Fruit fly (Drosophila melanogaster) whole organism, embryonic: ENCODE measurements around the gene Gcat.
A peak's percentile ranks its signal among the peaks of the same experiment; 100 is the strongest.

Source experiments
- Adf1 ChIP-seq: fragments of 200-800 bp; sonication (Bioruptor generic); IDR thresholded peaks from 2 replicates; pipeline ENCODE4 v1.3.6; 2022; ENCODE audit warnings: missing biosample characterization, missing genetic modification characterization
- Asciz ChIP-seq: fragments of 200-800 bp; sonication (Bioruptor generic); optimal IDR thresholded peaks from 2 replicates; lab custom pipeline; 2017; ENCODE audit warnings: missing biosample characterization, mild to moderate bottlenecking, missing genetic modification characterization, missing genetic modification reagents
- Atf-2 ChIP-seq: fragments of 200-800 bp; sonication (Bioruptor generic); optimal IDR thresholded peaks from 2 replicates; lab custom pipeline; 2016; ENCODE audit warnings: missing biosample characterization, missing genetic modification characterization
- Atf3 ChIP-seq: fragments of 200-800 bp; sonication (Bioruptor generic); optimal IDR thresholded peaks from 3 replicates; lab custom pipeline; 2016; ENCODE audit warnings: missing biosample characterization, missing genetic modification characterization
- Atf6 ChIP-seq: fragments of 200-800 bp; sonication (Bioruptor generic); IDR thresholded peaks from 2 replicates; pipeline ENCODE4 v1.3.6; 2022; ENCODE audit warnings: missing biosample characterization, missing genetic modification characterization
- BEAF-32 ChIP-seq: fragments of 200-800 bp; sonication (Bioruptor generic); optimal IDR thresholded peaks from 3 replicates; lab custom pipeline; 2017; ENCODE audit warnings: missing biosample characterization, missing genetic modification characterization, mild to moderate bottlenecking, moderate library complexity, missing genetic modification reagents
- CG10267 ChIP-seq: fragments of 200-800 bp; sonication (Bioruptor generic); optimal IDR thresholded peaks from 2 replicates; lab custom pipeline; 2018; ENCODE audit warnings: missing biosample characterization, mild to moderate bottlenecking, missing genetic modification characterization, moderate library complexity
- CG10321 ChIP-seq: fragments of 200-800 bp; sonication (Bioruptor generic); IDR thresholded peaks from 2 replicates; pipeline ENCODE4 v1.3.6; 2022; ENCODE audit warnings: missing biosample characterization, missing genetic modification characterization
- CG11695 ChIP-seq: fragments of 200-800 bp; sonication (Bioruptor generic); IDR thresholded peaks from 3 replicates; pipeline ENCODE4 v1.3.6; 2022; ENCODE audit warnings: missing biosample characterization, missing genetic modification characterization
- CG12155 ChIP-seq: fragments of 200-800 bp; sonication (Bioruptor generic); optimal IDR thresholded peaks from 3 replicates; lab custom pipeline; 2016; ENCODE audit warnings: missing biosample characterization, missing genetic modification characterization
- CG12219 ChIP-seq: fragments of 200-800 bp; sonication (Bioruptor generic); optimal IDR thresholded peaks from 3 replicates; lab custom pipeline; 2018; ENCODE audit warnings: missing biosample characterization, mild to moderate bottlenecking, missing genetic modification characterization
- CG15073 ChIP-seq: fragments of 200-800 bp; sonication (Bioruptor generic); optimal IDR thresholded peaks from 2 replicates; lab custom pipeline; 2016; ENCODE audit warnings: missing biosample characterization, missing genetic modification characterization
- CG1529 ChIP-seq: fragments of 200-800 bp; sonication (Bioruptor generic); optimal IDR thresholded peaks from 3 replicates; lab custom pipeline; 2018; ENCODE audit warnings: missing biosample characterization, missing genetic modification characterization
- CG32532 ChIP-seq: fragments of 200-800 bp; sonication (Bioruptor generic); IDR thresholded peaks from 2 replicates; pipeline ENCODE4 v1.3.6; 2022; ENCODE audit warnings: missing biosample characterization, missing genetic modification characterization
- CG34376 ChIP-seq: fragments of 200-800 bp; sonication (Bioruptor generic); optimal IDR thresholded peaks from 2 replicates; lab custom pipeline; 2018; ENCODE audit warnings: missing biosample characterization, mild to moderate bottlenecking, missing genetic modification characterization
- CG3847 ChIP-seq: fragments of 200-800 bp; sonication (Bioruptor generic); IDR thresholded peaks from 2 replicates; pipeline ENCODE4 v1.3.6; 2022; ENCODE audit warnings: missing biosample characterization, missing genetic modification characterization
- CG4424 ChIP-seq: fragments of 200-800 bp; sonication (Bioruptor generic); optimal IDR thresholded peaks from 3 replicates; lab custom pipeline; 2016; ENCODE audit warnings: missing biosample characterization, missing genetic modification characterization
- Camta ChIP-seq: fragments of 200-800 bp; sonication (Bioruptor generic); optimal IDR thresholded peaks from 2 replicates; lab custom pipeline; 2016; ENCODE audit warnings: missing biosample characterization, missing genetic modification characterization
- Ets97D ChIP-seq: fragments of 200-800 bp; sonication (Bioruptor generic); optimal IDR thresholded peaks from 3 replicates; lab custom pipeline; 2016; ENCODE audit warnings: missing biosample characterization, missing genetic modification characterization
- Fer2 ChIP-seq: fragments of 200-800 bp; sonication (Bioruptor generic); optimal IDR thresholded peaks from 2 replicates; lab custom pipeline; 2018; ENCODE audit warnings: missing biosample characterization, mild to moderate bottlenecking, missing genetic modification characterization, moderate library complexity
- Gug ChIP-seq: fragments of 200-800 bp; sonication (Bioruptor generic); IDR thresholded peaks from 4 replicates; pipeline ENCODE4 v1.3.6; 2022; ENCODE audit warnings: missing biosample characterization, missing genetic modification characterization
- H15 ChIP-seq: fragments of 200-800 bp; sonication (Bioruptor generic); IDR thresholded peaks from 3 replicates; pipeline ENCODE4 v1.3.6; 2022; ENCODE audit warnings: missing biosample characterization, missing genetic modification characterization
- HmgZ ChIP-seq: fragments of 200-800 bp; sonication (Bioruptor generic); optimal IDR thresholded peaks from 2 replicates; lab custom pipeline; 2018; ENCODE audit warnings: missing biosample characterization, mild to moderate bottlenecking, missing genetic modification characterization
- Hr3 ChIP-seq: fragments of 200-800 bp; sonication (Bioruptor generic); optimal IDR thresholded peaks from 3 replicates; lab custom pipeline; 2016; ENCODE audit warnings: missing biosample characterization, missing genetic modification characterization
- Med ChIP-seq: fragments of 200-800 bp; sonication (Bioruptor generic); peaks from one replicate; lab custom pipeline; 2016; ENCODE audit warnings: missing biosample characterization, missing genetic modification characterization, mild to moderate bottlenecking, inconsistent platforms, moderate library complexity
- NFAT ChIP-seq: fragments of 200-800 bp; sonication (Bioruptor generic); IDR thresholded peaks from 2 replicates; pipeline ENCODE4 v1.3.6; 2022; ENCODE audit warnings: missing biosample characterization, missing genetic modification characterization
- Nf-YA ChIP-seq: fragments of 200-800 bp; sonication (Bioruptor generic); IDR thresholded peaks from 2 replicates; pipeline ENCODE4 v1.3.6; 2022; ENCODE audit warnings: missing biosample characterization, missing genetic modification characterization
- NfI ChIP-seq: fragments of 200-800 bp; sonication (Bioruptor generic); optimal IDR thresholded peaks from 3 replicates; lab custom pipeline; 2018; ENCODE audit warnings: missing biosample characterization, mild to moderate bottlenecking, missing genetic modification characterization, moderate library complexity
- Ptx1 ChIP-seq: fragments of 200-800 bp; sonication (Bioruptor generic); IDR thresholded peaks from 2 replicates; pipeline ENCODE4 v1.3.6; 2022; ENCODE audit warnings: missing biosample characterization, missing genetic modification characterization
- ac ChIP-seq: fragments of 200-800 bp; sonication (Bioruptor generic); optimal IDR thresholded peaks from 3 replicates; lab custom pipeline; 2017; ENCODE audit warnings: missing biosample characterization, mild to moderate bottlenecking, missing genetic modification characterization
- aop ChIP-seq: fragments of 200-800 bp; sonication (Bioruptor generic); IDR thresholded peaks from 2 replicates; pipeline ENCODE4 v1.3.6; 2022; ENCODE audit warnings: missing biosample characterization, missing genetic modification characterization
- ara ChIP-seq: fragments of 200-800 bp; sonication (Bioruptor generic); IDR thresholded peaks from 2 replicates; pipeline ENCODE4 v1.3.6; 2022; ENCODE audit warnings: missing biosample characterization, missing genetic modification characterization
- bigmax ChIP-seq: fragments of 200-800 bp; sonication (Bioruptor generic); optimal IDR thresholded peaks from 2 replicates; lab custom pipeline; 2018; ENCODE audit warnings: missing biosample characterization, mild to moderate bottlenecking, missing genetic modification characterization
- caup ChIP-seq: fragments of 200-800 bp; sonication (Bioruptor generic); optimal IDR thresholded peaks from 3 replicates; lab custom pipeline; 2017; ENCODE audit warnings: missing biosample characterization, mild to moderate bottlenecking, missing genetic modification characterization, moderate library complexity; ENCODE audit not compliant: severe bottlenecking
- cg ChIP-seq: fragments of 200-800 bp; sonication (Bioruptor generic); optimal IDR thresholded peaks from 3 replicates; lab custom pipeline; 2019; ENCODE audit warnings: missing biosample characterization, mild to moderate bottlenecking, missing genetic modification characterization, moderate library complexity
- chinmo ChIP-seq: fragments of 200-800 bp; sonication (Bioruptor generic); IDR thresholded peaks from 4 replicates; pipeline ENCODE4 v1.3.6; 2022; ENCODE audit warnings: missing biosample characterization, missing genetic modification characterization; ENCODE audit not compliant: partially characterized antibody
- ci ChIP-seq: fragments of 200-800 bp; sonication (Bioruptor generic); IDR thresholded peaks from 3 replicates; pipeline ENCODE4 v1.3.6; 2022; ENCODE audit warnings: missing biosample characterization, missing genetic modification characterization
- crc ChIP-seq: fragments of 200-800 bp; sonication (Bioruptor generic); optimal IDR thresholded peaks from 2 replicates; lab custom pipeline; 2016; ENCODE audit warnings: missing biosample characterization, missing genetic modification characterization
- dmrt99B ChIP-seq: fragments of 200-800 bp; sonication (Bioruptor generic); optimal IDR thresholded peaks from 2 replicates; lab custom pipeline; 2018; ENCODE audit warnings: missing biosample characterization, mild to moderate bottlenecking, missing genetic modification characterization, moderate library complexity
- dpn ChIP-seq, 2 experiments: fragments of 200-800 bp; sonication (Bioruptor generic); optimal IDR thresholded peaks; 3 replicates each; lab custom pipeline; 2016; ENCODE audit warnings: missing biosample characterization in 2 of 2, missing genetic modification characterization in 2 of 2
- esg ChIP-seq: fragments of 200-800 bp; sonication (Bioruptor generic); conservative IDR thresholded peaks from 2 replicates; pipeline ENCODE4 v1.3.6; 2022; ENCODE audit warnings: missing biosample characterization, missing genetic modification characterization
- fd96Cb ChIP-seq: fragments of 200-800 bp; sonication (Bioruptor generic); optimal IDR thresholded peaks from 2 replicates; lab custom pipeline; 2018; ENCODE audit warnings: missing biosample characterization, mild to moderate bottlenecking, missing genetic modification characterization, moderate library complexity
- grn ChIP-seq: fragments of 200-800 bp; sonication (Bioruptor generic); optimal IDR thresholded peaks from 3 replicates; lab custom pipeline; 2017; ENCODE audit warnings: missing biosample characterization, missing genetic modification characterization
- h ChIP-seq: fragments of >200 bp; optimal IDR thresholded peaks from 2 replicates; lab custom pipeline; 2017
- nerfin-1 ChIP-seq: fragments of 200-800 bp; sonication (Bioruptor generic); optimal IDR thresholded peaks from 3 replicates; lab custom pipeline; 2019; ENCODE audit warnings: missing biosample characterization, mild to moderate bottlenecking, missing genetic modification characterization, moderate library complexity
- pros ChIP-seq: fragments of 200-800 bp; sonication (Bioruptor generic); optimal IDR thresholded peaks from 3 replicates; lab custom pipeline; 2019; ENCODE audit warnings: missing biosample characterization, mild to moderate bottlenecking, missing genetic modification characterization, moderate library complexity
- row ChIP-seq: fragments of 200-800 bp; sonication (Bioruptor generic); IDR thresholded peaks from 3 replicates; pipeline ENCODE4 v1.3.6; 2022; ENCODE audit warnings: missing biosample characterization, missing genetic modification characterization
- seq ChIP-seq: fragments of 200-800 bp; sonication (Bioruptor generic); IDR thresholded peaks from 2 replicates; pipeline ENCODE4 v1.3.6; 2022; ENCODE audit warnings: missing biosample characterization, missing genetic modification characterization
- tna ChIP-seq: fragments of 200-800 bp; sonication (Bioruptor generic); IDR thresholded peaks from 2 replicates; pipeline ENCODE4 v1.3.6; 2022; ENCODE audit warnings: missing biosample characterization, missing genetic modification characterization; ENCODE audit not compliant: partially characterized antibody
- unc-4 ChIP-seq: fragments of 200-800 bp; sonication (Bioruptor generic); IDR thresholded peaks from 2 replicates; pipeline ENCODE4 v1.3.6; 2022; ENCODE audit warnings: missing biosample characterization, missing genetic modification characterization; ENCODE audit not compliant: partially characterized antibody
- vfl ChIP-seq: fragments of 200-800 bp; sonication (Bioruptor generic); optimal IDR thresholded peaks from 2 replicates; lab custom pipeline; 2016; ENCODE audit warnings: missing biosample characterization, missing genetic modification characterization

The Gcat gene

DNA sequence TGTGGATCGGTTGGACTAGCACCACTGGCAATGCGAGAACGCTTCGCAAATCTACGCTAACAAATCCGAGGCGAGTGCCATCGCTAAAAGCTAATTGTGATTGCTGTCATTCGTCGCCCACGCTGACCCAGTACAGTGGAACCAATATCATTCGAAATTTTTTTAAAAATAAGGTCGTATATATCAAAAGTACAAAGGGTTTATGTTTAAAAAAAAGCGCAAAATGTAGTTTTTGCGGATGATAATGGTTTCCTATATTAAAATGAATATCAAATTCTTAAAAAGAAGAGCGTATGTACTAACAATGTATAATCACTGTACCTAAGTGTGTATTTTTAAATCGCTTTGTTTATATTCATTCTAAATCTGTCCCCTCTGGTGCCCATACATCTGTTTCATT is 15.4 kb downstream of the Gcat start (continued):
- TF ChIP-seq vfl, result no peak
- peak; percentile 18 for TF ChIP-seq caup
- TF ChIP-seq CG3847 (GFP tag; lab: Robert Waterston, UW), result peak; percentile 46; the same call in 1 of the 2 replicates
- TF ChIP-seq NfI (GFP tag; lab: Kevin White, UChicago), result peak; percentile 31
- 0 out of 3 replicates have a peak, but pooled peaks have one; percentile 35 for TF ChIP-seq ci (GFP tag; lab: Robert Waterston, UW)
- TF ChIP-seq h, result no peak
- TF ChIP-seq Camta (GFP tag; lab: Kevin White, UChicago), result peak; percentile 19
- TF ChIP-seq Nf-YA, result no peak
- TF ChIP-seq CG11695 (GFP tag; lab: Robert Waterston, UW), result peak; percentile 40; the same call in 1 of the 3 replicates
- no peak for TF ChIP-seq Gug
- peak; percentile 64 for TF ChIP-seq Ptx1 (GFP tag; lab: Robert Waterston, UW)
- peak in 1 of 2 experiments; percentile 23 for TF ChIP-seq dpn (GFP tag; optimal IDR thresholded peaks at IDR 0.05; lab: Kevin White, UChicago)
- peak; percentile 7 for TF ChIP-seq Fer2 (tag; lab: Kevin White, UChicago)
- TF ChIP-seq pros (GFP tag; lab: Kevin White, UChicago), result no peak
- TF ChIP-seq Hr3 (GFP tag; lab: Kevin White, UChicago), result peak; percentile 29
- no peak for TF ChIP-seq Atf3 (GFP tag; lab: Kevin White, UChicago)
- peak; percentile 51; the same call in 2 of the 3 replicates for TF ChIP-seq H15 (GFP tag; lab: Robert Waterston, UW)
- peak; percentile 71 for TF ChIP-seq Med (GFP tag; lab: Kevin White, UChicago)
- TF ChIP-seq esg, result peak; percentile 54
- TF ChIP-seq Adf1, result 0 out of 2 replicates have a peak, but pooled peaks have one; percentile 24
- no peak for TF ChIP-seq dmrt99B (tag; lab: Kevin White, UChicago)
- peak; percentile 33 for TF ChIP-seq HmgZ (tag; lab: Kevin White, UChicago)
- no peak for TF ChIP-seq CG15073 (GFP tag; lab: Kevin White, UChicago)
- peak; percentile 23 for TF ChIP-seq CG12155
- TF ChIP-seq fd96Cb (tag; lab: Kevin White, UChicago), result peak; percentile 25
- no peak for TF ChIP-seq CG10267 (tag; lab: Kevin White, UChicago)

dm6 chr3L:11777348-11777958 is 23.2 kb downstream of the Gcat start:
- TF ChIP-seq ara (no peak), CG34376 (no peak), cg (GFP tag; lab: Kevin White, UChicago) (peak; percentile 72), CG10321 (no peak), Atf6 (GFP tag; lab: Robert Waterston, UW) (no peak), seq (no peak), grn (peak; percentile 42), CG32532 (GFP tag; lab: Robert Waterston, UW) (no peak), NFAT (no peak), unc-4 (GFP tag; lab: Robert Waterston, UW) (no peak), CG1529 (GFP tag; lab: Kevin White, UChicago) (no peak), aop (GFP tag; lab: Robert Waterston, UW) (no peak), Ets97D (GFP tag; lab: Kevin White, UChicago) (no peak), ac (no peak), Ptx1 (GFP tag; lab: Robert Waterston, UW) (no peak), row (GFP tag; lab: Robert Waterston, UW) (peak; percentile 13; the same call in 1 of the 3 replicates), chinmo (GFP tag; lab: Robert Waterston, UW) (no peak), tna (no peak), bigmax (no peak), Atf-2 (GFP tag; lab: Kevin White, UChicago) (no peak), BEAF-32 (GFP tag; lab: Kevin White, UChicago) (peak; percentile 39), crc (GFP tag; lab: Kevin White, UChicago) (no peak), Asciz (no peak), CG4424 (no peak), CG12219 (no peak), nerfin-1 (tag; lab: Kevin White, UChicago) (no peak)
